Worm (Caenorhabditis elegans): ENCODE results near the gene C01B10.44.

- TF ChIP-seq med-1 (GFP tag; optimal IDR thresholded peaks at IDR 0.05; ENCODE audit: insufficient read depth) (no peak), ref-1 (GFP tag; conservative IDR thresholded peaks at IDR 0.05) (no peak)
Observed at ce11 chrIV:6664336-6664735, 40.8 kb downstream of the C01B10.44 start.

Measured in whole organism, midembryonic.